Fruit fly (Drosophila melanogaster) S2 (cell line): ENCODE results near the gene CG13060.

ENCODE experiments used
- CG8478 ChIP-seq: fragments of >200 bp; optimal IDR thresholded peaks from 2 replicates; lab custom pipeline; 2018
- CTCF ChIP-seq, 2 experiments: fragments of >200 bp; optimal IDR thresholded peaks; 2 replicates each; lab custom pipeline; 2018

The CG13060 gene

DNA sequence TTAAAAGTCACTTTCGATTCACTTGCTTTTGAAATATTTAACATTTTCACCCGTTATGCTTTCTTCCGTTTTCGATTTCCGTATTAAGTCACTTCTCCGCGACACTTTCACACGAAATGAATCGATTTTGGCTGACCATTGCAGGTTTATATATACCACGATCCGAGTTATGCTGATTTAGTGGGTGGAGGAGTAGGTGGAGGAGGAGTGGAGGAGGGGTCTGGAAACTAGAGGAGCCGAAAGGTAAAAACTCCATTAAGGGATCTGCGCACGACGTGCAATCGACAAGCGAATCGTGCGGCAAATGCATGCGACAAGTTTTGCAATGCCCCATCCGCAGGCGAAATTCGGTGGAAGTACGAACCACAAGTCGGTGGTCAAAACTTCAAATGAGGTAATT is 28.8 kb upstream of the CG13060 start, which contains the start of gene CG13045:
Gene CG13045, minus strand, starts transcription at position 101 of the 400 bp plus-strand sequence.
- no peak for TF ChIP-seq CG8478 (lab: Kevin White, UChicago)
- no peak for TF ChIP-seq CTCF (optimal IDR thresholded peaks at IDR 0.05; lab: Kevin White, UChicago)

DNA sequence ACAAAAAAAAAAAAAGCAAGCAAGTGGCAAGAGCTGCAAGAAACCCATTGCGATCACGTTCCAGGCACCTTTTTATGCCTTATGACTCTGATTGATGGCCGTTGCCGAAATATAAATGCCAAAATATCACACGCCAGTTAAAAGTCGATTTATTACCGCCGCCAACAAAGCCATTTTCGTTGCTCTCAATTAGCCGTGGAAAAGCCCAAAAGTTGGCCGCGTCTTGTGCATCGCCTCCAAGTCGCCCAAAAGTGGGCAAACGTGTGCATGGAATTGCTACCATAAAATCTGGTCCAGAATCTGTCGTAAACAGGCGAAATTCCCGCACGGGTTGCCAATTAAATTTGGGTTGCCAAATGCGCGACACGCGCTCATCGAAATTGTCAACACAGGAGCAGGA is 28.0 kb upstream of the CG13060 start:
- TF ChIP-seq CTCF (optimal IDR thresholded peaks at IDR 0.05; lab: Kevin White, UChicago) (no peak), CG8478 (lab: Kevin White, UChicago) (no peak)

DNA sequence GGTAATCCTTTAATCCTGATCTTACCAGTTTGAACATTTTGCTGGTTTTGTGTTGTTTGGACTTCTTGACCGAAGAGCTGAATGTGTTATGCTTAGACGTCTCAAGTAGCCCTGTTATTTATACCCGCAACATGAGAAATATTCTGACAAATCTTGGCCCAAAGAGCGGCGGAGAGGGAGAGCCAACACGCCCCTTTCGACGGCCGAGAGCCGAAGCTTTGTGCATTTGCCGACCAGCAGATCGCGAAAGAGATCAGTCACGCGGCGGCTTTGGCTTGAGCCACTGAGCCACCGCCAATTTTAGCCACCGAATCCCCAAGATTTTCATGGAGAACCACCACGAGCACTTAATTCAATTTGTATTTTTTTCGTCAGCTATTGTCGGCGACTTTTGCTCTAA is 24.2 kb upstream of the CG13060 start, which contains the start of gene CG4962:
Gene CG4962, minus strand, starts transcription at position 101 of the 400 bp plus-strand sequence.
- TF ChIP-seq CG8478 (lab: Kevin White, UChicago) (no peak), CTCF (optimal IDR thresholded peaks at IDR 0.05; lab: Kevin White, UChicago) (no peak)

DNA sequence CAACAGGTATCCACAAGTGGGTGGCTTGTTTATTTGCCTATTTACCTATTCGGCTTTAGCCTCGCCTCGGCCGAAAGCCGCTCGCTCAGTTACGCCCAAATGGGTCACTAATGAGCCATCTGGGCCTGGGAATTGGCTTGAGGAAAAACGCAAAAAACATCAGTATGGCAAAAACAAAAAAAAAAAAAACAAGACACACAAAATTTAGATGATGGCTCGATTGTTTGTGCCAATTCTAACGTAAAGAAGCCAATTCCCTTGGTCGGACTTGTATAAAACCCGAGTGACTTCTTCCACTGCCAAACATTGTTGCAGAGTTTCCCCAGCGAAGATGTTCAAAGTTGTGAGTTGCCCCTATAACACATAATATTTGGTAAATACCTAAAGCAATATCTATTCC is 18.5 kb upstream of the CG13060 start, which contains the start of gene CG4982:
Gene CG4982, plus strand, starts transcription at position 301 of the 400 bp plus-strand sequence.
- TF ChIP-seq CTCF (optimal IDR thresholded peaks at IDR 0.05; lab: Kevin White, UChicago), result no peak
- no peak for TF ChIP-seq CG8478 (lab: Kevin White, UChicago)

DNA sequence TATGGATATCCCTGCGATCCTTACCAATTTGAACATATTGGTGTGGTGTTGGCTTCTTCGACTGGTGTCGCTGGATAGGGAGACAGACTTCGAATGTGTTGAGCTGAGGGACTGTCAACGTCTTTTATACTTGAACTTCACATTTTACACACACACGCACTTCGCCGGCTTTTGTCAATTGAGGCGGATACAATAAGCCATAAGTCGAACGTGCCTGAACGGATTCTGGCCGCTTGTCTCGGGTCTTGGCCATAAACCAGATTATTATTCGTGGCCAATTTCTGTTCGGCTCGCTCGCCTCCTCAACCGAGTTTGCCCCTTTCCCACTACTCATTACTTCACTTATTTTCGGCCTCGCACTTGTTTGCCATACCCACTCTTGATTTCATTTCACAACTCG is 16.6 kb upstream of the CG13060 start, which contains the start of gene CG13044:
Gene CG13044, minus strand, starts transcription at position 101 of the 400 bp plus-strand sequence.
- no peak for TF ChIP-seq CTCF (optimal IDR thresholded peaks at IDR 0.05; lab: Kevin White, UChicago)
- TF ChIP-seq CG8478 (lab: Kevin White, UChicago), result no peak

DNA sequence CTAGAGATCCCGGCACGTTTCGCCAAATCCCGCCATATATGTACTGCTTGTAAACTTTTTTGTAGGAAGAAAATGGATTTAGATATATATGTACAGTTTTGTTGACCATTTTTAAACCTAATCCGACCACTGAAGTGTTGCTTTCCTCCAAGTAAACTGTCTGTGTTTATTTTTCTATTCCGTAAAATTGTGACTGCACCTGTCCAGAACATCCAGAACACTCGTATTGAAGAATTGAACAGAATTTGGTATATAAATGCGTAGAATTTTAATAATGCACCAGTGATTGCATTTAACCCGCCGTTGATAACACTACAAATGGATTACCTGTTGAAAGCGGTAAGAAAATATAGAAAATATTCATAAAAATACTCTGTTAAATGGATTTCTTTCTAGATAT is 15.7 kb upstream of the CG13060 start, which contains the start of gene CG43249:
Gene CG43249, plus strand, starts transcription at position 301 of the 400 bp plus-strand sequence.
- TF ChIP-seq CTCF (optimal IDR thresholded peaks at IDR 0.05; lab: Kevin White, UChicago), result no peak
- TF ChIP-seq CG8478 (lab: Kevin White, UChicago), result no peak

DNA sequence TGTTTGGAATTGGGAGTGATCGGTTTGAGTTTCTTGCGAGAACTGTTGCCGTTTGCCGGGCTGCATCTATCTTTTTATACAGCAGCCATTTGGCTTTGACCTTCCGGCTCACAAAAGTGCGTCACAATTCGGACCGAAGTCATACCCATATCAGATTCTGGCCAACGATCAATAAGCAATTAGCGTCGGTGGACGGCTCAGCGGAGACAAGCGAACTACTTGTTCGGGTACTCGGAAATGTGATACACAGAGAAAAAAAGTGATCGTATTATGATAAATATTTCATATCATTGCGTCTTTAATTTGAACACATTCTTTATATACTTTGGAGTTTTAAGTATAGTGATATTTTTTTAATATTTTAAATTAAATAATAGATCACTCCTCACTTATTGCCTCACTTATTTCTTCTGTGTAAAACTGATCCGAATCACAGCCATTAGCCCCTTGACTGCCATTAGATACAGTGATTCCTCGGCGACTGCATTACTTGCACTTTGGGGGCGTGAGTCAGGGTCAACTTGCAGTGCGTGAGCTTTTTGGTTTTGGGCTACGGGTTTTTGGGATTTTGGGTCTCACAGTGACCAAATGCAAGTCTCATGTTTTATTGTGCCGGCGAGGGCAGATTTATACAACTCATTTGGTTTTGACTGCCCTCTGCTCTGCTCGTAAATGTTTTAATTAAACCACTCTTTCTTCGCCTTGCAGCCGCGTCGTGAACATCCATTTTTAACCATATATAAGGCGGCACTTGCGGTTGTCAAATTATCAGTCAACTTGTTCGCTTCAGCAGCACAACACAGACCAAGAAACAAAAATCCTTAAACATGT is 13.6 kb upstream of the CG13060 start, which contains the start of the genes CG13043 and CG13063:
Gene CG13043, minus strand, starts transcription at position 51 of the 831 bp plus-strand sequence.
Gene CG13063, plus strand, starts transcription at position 781 of the 831 bp plus-strand sequence.
- TF ChIP-seq CTCF (optimal IDR thresholded peaks at IDR 0.05; lab: Kevin White, UChicago) (no peak), CG8478 (lab: Kevin White, UChicago) (no peak)

DNA sequence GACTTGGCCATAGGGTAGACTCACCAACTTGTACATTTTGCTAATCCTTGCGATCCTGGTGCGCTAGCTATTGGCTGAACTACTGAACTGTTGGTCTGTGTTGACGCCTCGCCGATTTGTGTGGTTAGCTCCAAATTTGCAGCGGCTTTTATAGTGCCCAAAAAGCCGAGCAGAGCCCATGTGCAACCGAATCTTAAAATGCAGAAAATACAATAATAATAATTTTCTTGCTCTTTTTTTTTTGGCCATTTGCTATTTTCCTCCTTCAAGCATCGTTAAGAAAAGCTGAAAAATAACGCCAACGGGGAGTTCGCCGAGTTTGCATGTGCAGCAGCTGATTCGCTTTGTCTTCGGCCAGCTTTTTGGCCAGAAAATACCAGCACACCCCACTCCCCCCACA is 11.3 kb upstream of the CG13060 start, which contains the start of gene CG13042:
Gene CG13042, minus strand, starts transcription at position 101 of the 400 bp plus-strand sequence.
- TF ChIP-seq CG8478 (lab: Kevin White, UChicago) (no peak), CTCF (optimal IDR thresholded peaks at IDR 0.05; lab: Kevin White, UChicago) (no peak)

DNA sequence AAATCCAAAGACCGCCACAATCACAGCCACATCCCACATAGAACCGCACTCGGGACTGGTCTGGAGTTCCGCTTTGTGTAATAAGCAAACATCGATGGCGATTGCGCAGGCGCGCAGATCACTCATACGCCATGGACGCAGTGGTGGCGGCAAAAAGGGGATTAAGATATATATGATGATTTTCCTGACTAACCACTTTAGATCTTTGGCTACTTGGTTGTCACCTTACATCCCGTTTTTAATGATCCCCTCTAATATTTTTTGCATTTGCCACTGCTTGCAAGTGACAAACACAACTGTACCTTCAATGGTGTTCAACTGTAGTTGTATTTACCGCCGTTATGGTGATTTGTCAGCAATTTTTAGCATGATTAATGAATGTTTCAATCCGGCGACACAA is 9.7 kb upstream of the CG13060 start:
- TF ChIP-seq CTCF (optimal IDR thresholded peaks at IDR 0.05; lab: Kevin White, UChicago) (no peak), CG8478 (lab: Kevin White, UChicago) (no peak)

DNA sequence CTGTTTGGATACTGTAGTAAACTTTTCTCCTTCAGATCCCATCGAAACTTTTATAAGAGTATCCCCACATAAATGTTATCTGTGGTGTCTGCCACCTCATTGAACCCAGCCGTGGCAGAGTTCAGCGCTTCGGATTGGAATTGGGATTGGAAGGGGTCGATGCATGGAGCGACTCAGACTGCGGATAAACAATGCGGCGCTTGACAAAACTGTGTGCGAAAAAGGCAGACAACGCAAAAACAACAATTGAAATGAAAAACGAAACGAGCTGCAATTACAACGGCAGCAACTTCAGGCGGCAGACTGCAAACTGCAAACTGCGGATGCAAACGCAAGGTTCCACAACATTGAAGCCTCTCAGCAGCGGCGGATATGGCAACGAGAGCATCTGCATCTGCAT is 5.7 kb upstream of the CG13060 start, which contains the start of gene CG13062:
Gene CG13062, plus strand, starts transcription at position 301 of the 400 bp plus-strand sequence.
- no peak for TF ChIP-seq CTCF (optimal IDR thresholded peaks at IDR 0.05; lab: Kevin White, UChicago)
- no peak for TF ChIP-seq CG8478 (lab: Kevin White, UChicago)

DNA sequence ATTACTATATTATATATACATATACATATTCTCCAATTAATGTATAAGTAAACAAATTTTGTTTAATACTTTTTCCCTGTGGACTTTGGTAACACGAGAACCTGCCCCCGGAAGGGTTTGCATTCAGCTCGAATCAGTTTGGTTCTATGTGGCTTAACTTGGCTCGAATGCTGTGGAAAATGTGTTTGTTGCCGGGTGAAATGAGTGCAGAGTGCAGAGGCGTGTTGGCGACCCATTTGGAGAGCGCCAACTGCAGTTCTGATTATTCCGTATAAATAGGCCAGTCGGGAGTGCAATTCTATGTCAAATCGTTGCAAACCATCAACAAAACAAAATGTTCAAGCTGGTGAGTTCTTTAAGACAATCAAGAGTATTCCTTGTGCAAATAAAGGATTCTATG is 1.9 kb upstream of the CG13060 start, which contains the start of gene Nplp3:
Gene Nplp3, plus strand, starts transcription at position 301 of the 400 bp plus-strand sequence.
- TF ChIP-seq CTCF (optimal IDR thresholded peaks at IDR 0.05; lab: Kevin White, UChicago) (no peak), CG8478 (lab: Kevin White, UChicago) (no peak)

DNA sequence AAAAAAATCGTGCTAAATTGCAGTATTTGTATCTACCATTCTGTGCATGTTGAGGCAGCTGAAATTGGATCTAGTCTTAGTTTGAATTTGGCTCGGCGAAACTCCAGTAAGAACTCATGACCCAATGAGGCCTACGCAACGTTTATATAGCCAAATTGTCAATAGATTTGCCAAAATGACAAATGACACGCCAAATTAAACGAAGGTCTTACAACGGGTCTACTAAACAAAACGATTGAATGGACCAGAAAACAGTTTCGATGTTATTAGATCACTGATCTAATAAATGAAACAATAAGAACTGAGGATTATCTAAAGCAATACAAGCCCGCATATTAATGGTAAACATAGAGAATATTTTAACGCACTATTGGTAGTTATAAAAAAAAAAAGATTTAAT is 1.5 kb downstream of the CG13060 start, which contains the start of gene CG42718:
Gene CG42718, minus strand, starts transcription at position 101 of the 400 bp plus-strand sequence.
- TF ChIP-seq CG8478 (lab: Kevin White, UChicago) (no peak), CTCF (optimal IDR thresholded peaks at IDR 0.05; lab: Kevin White, UChicago) (no peak)

DNA sequence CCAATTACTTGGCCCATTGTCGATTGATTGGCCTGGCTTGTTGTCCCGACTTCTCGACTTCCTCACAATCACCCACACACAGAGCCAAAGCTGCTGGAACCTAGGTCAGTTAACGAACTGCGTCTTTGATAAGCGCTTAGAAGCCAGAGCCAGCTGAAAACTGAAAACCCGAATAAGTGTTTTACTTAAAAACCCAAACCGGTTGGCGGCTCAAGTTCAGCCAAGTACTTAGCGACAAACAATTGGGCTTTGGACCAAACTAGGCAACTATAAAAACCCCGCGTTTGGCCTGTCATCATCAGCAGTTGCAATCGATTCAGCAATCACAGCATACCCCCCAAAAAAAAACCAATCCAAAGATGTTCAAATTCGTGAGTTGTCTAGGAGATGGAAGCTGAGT is 3.7 kb downstream of the CG13060 start, which contains the start of gene CG13059:
Gene CG13059, plus strand, starts transcription at position 301 of the 400 bp plus-strand sequence.
- no peak for TF ChIP-seq CTCF (optimal IDR thresholded peaks at IDR 0.05; lab: Kevin White, UChicago)
- TF ChIP-seq CG8478 (lab: Kevin White, UChicago), result no peak

DNA sequence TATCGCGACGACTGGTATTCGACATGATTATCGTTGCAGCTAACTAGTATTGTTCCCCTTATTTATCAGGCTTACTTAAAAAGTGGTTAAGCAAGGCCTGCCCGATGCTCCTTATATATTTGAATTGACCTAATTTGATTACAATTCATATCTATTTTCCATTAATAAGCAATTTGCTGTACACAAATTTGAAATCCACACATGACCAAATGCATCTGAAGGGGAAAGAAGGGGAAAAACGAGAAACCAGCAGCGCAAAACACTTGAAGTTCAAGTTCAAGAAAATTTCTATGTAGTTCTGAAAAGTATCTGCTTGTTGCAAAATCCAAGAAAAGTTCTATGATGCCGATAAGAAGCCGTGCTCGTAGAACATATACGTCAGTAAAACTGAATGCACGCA is 7.0 kb downstream of the CG13060 start, which contains the start of the genes CG13040 and CG13039:
Gene CG13040, minus strand, starts transcription at position 101 of the 400 bp plus-strand sequence.
Gene CG13039, minus strand, starts transcription at position 106 of the 400 bp plus-strand sequence.
- TF ChIP-seq CG8478 (lab: Kevin White, UChicago) (no peak), CTCF (optimal IDR thresholded peaks at IDR 0.05; lab: Kevin White, UChicago) (no peak)
